Fruit fly (Drosophila melanogaster) whole organism, prepupa: ENCODE results near the gene Mst77F.

Experiments used
- Blimp-1 ChIP-seq: fragments of 200-800 bp; sonication (Bioruptor generic); optimal IDR thresholded peaks from 3 replicates; lab custom pipeline; 2017; ENCODE audit warnings: missing biosample characterization, missing genetic modification characterization, mild to moderate bottlenecking, moderate library complexity, missing genetic modification reagents
- CG10631 ChIP-seq: fragments of 200-800 bp; sonication (Bioruptor generic); optimal IDR thresholded peaks from 2 replicates; lab custom pipeline; 2016; ENCODE audit warnings: missing biosample characterization, missing genetic modification characterization
- CG10669 ChIP-seq: fragments of 200-800 bp; sonication (Bioruptor generic); optimal IDR thresholded peaks from 3 replicates; lab custom pipeline; 2018; ENCODE audit warnings: missing biosample characterization, mild to moderate bottlenecking, missing genetic modification characterization, moderate library complexity
- CG11294 ChIP-seq: fragments of 200-800 bp; sonication (Bioruptor generic); IDR thresholded peaks from 2 replicates; pipeline ENCODE4 v1.3.6; 2022; ENCODE audit warnings: missing biosample characterization, missing genetic modification characterization
- CG11762 ChIP-seq: fragments of 200-800 bp; sonication (Bioruptor generic); optimal IDR thresholded peaks from 3 replicates; lab custom pipeline; 2016; ENCODE audit warnings: missing biosample characterization, missing genetic modification characterization; ENCODE audit not compliant: insufficient read depth
- CG15336 ChIP-seq: fragments of 200-800 bp; sonication (Bioruptor generic); IDR thresholded peaks from 2 replicates; pipeline ENCODE4 v1.3.6; 2022; ENCODE audit warnings: missing biosample characterization, missing genetic modification characterization
- CG16779 ChIP-seq: fragments of 200-800 bp; sonication (Bioruptor generic); optimal IDR thresholded peaks from 3 replicates; lab custom pipeline; 2017; ENCODE audit warnings: missing biosample characterization, mild to moderate bottlenecking, missing genetic modification characterization
- CG3032 ChIP-seq: fragments of 200-800 bp; optimal IDR thresholded peaks from 2 replicates; lab custom pipeline; 2019; ENCODE audit warnings: missing biosample characterization, mild to moderate bottlenecking, missing genetic modification characterization, moderate library complexity
- CG31627 ChIP-seq: fragments of 200-800 bp; sonication (Bioruptor generic); optimal IDR thresholded peaks from 3 replicates; lab custom pipeline; 2016; ENCODE audit warnings: missing biosample characterization, missing genetic modification characterization
- CG34406 ChIP-seq: fragments of 200-800 bp; sonication (Bioruptor generic); optimal IDR thresholded peaks from 3 replicates; lab custom pipeline; 2016; ENCODE audit warnings: missing biosample characterization, missing genetic modification characterization
- CG3919 ChIP-seq: fragments of 200-800 bp; sonication (Bioruptor generic); optimal IDR thresholded peaks from 3 replicates; lab custom pipeline; 2016; ENCODE audit warnings: missing biosample characterization, missing genetic modification characterization
- CG4318 ChIP-seq: fragments of 200-800 bp; sonication (Bioruptor generic); optimal IDR thresholded peaks from 3 replicates; lab custom pipeline; 2017; ENCODE audit warnings: missing biosample characterization, mild to moderate bottlenecking, missing genetic modification characterization
- CG6163 ChIP-seq: fragments of 200-800 bp; sonication (Bioruptor generic); IDR thresholded peaks from 3 replicates; pipeline ENCODE4 v1.3.6; 2022; ENCODE audit warnings: missing biosample characterization, missing genetic modification characterization
- CG6276 ChIP-seq: fragments of 200-800 bp; sonication (Bioruptor generic); optimal IDR thresholded peaks from 2 replicates; lab custom pipeline; 2017; ENCODE audit warnings: missing biosample characterization, mild to moderate bottlenecking, missing genetic modification characterization
- CG6808 ChIP-seq: fragments of 200-800 bp; sonication (Bioruptor generic); optimal IDR thresholded peaks from 3 replicates; lab custom pipeline; 2017; ENCODE audit warnings: missing biosample characterization, missing genetic modification characterization, mild to moderate bottlenecking, moderate library complexity, missing genetic modification reagents
- CG6854 ChIP-seq: fragments of 200-800 bp; sonication (Bioruptor generic); optimal IDR thresholded peaks from 2 replicates; lab custom pipeline; 2017; ENCODE audit warnings: missing biosample characterization, mild to moderate bottlenecking, missing genetic modification characterization
- CG7368 ChIP-seq: fragments of 200-800 bp; sonication (Bioruptor generic); optimal IDR thresholded peaks from 3 replicates; lab custom pipeline; 2016; ENCODE audit warnings: missing biosample characterization, missing genetic modification characterization
- CG8119 ChIP-seq: fragments of 200-800 bp; sonication (Bioruptor generic); IDR thresholded peaks from 3 replicates; pipeline ENCODE4 v1.3.6; 2022; ENCODE audit warnings: missing biosample characterization, missing genetic modification characterization
- CG8319 ChIP-seq: fragments of 200-800 bp; sonication (Bioruptor generic); optimal IDR thresholded peaks from 3 replicates; lab custom pipeline; 2016; ENCODE audit warnings: missing biosample characterization, missing genetic modification characterization
- CG8632 ChIP-seq: fragments of 200-800 bp; sonication (Bioruptor generic); optimal IDR thresholded peaks from 3 replicates; lab custom pipeline; 2016; ENCODE audit warnings: missing biosample characterization, missing genetic modification characterization
- CG9139 ChIP-seq: fragments of 200-800 bp; sonication (Bioruptor generic); optimal IDR thresholded peaks from 3 replicates; lab custom pipeline; 2017; ENCODE audit warnings: missing biosample characterization, mild to moderate bottlenecking, missing genetic modification characterization
- Eip75B ChIP-seq: fragments of 200-800 bp; sonication (Bioruptor generic); optimal IDR thresholded peaks from 3 replicates; lab custom pipeline; 2016; ENCODE audit warnings: missing biosample characterization, missing genetic modification characterization
- Eip78C ChIP-seq: fragments of 200-800 bp; sonication (Bioruptor generic); peaks from one replicate; lab custom pipeline; 2016; ENCODE audit warnings: missing biosample characterization, missing genetic modification characterization
- Eip93F ChIP-seq: fragments of 200-800 bp; sonication (Bioruptor generic); optimal IDR thresholded peaks from 2 replicates; lab custom pipeline; 2016; ENCODE audit warnings: missing biosample characterization, mild to moderate bottlenecking, missing genetic modification characterization
- Ets21C ChIP-seq: fragments of 200-800 bp; sonication (Bioruptor generic); optimal IDR thresholded peaks from 3 replicates; lab custom pipeline; 2016; ENCODE audit warnings: missing biosample characterization, missing genetic modification characterization
- Gug ChIP-seq: fragments of 200-800 bp; sonication (Bioruptor generic); IDR thresholded peaks from 2 replicates; pipeline ENCODE4 v1.3.6; 2022; ENCODE audit warnings: missing biosample characterization, missing genetic modification characterization
- Hr38 ChIP-seq: sonication (Bioruptor generic); optimal IDR thresholded peaks from 2 replicates; lab custom pipeline; 2016; ENCODE audit warnings: missing biosample characterization, missing genetic modification characterization
- Hr39 ChIP-seq: fragments of 200-800 bp; sonication (Bioruptor generic); optimal IDR thresholded peaks from 2 replicates; lab custom pipeline; 2016; ENCODE audit warnings: missing biosample characterization, missing genetic modification characterization
- Hr4 ChIP-seq: fragments of 200-800 bp; sonication (Bioruptor generic); optimal IDR thresholded peaks from 3 replicates; lab custom pipeline; 2016; ENCODE audit warnings: missing biosample characterization, missing genetic modification characterization
- Met ChIP-seq: fragments of 200-800 bp; sonication (Bioruptor generic); optimal IDR thresholded peaks from 3 replicates; lab custom pipeline; 2016; ENCODE audit warnings: missing biosample characterization, missing genetic modification characterization
- OdsH ChIP-seq: fragments of 200-800 bp; sonication (Bioruptor generic); optimal IDR thresholded peaks from 3 replicates; lab custom pipeline; 2016; ENCODE audit warnings: missing biosample characterization, missing genetic modification characterization
- Smox ChIP-seq: fragments of 200-800 bp; sonication (Bioruptor generic); optimal IDR thresholded peaks from 3 replicates; lab custom pipeline; 2016; ENCODE audit warnings: missing biosample characterization, missing genetic modification characterization
- Sox14 ChIP-seq: fragments of 200-800 bp; sonication (Bioruptor generic); optimal IDR thresholded peaks from 3 replicates; lab custom pipeline; 2016; ENCODE audit warnings: missing biosample characterization, missing genetic modification characterization
- Sox15 ChIP-seq: fragments of 200-800 bp; sonication (Bioruptor generic); optimal IDR thresholded peaks from 3 replicates; lab custom pipeline; 2016; ENCODE audit warnings: missing biosample characterization, missing genetic modification characterization
- achi ChIP-seq: fragments of 200-800 bp; sonication (Bioruptor generic); optimal IDR thresholded peaks from 3 replicates; lab custom pipeline; 2016; ENCODE audit warnings: missing biosample characterization, missing genetic modification characterization
- acj6 ChIP-seq: fragments of 200-800 bp; sonication (Bioruptor generic); optimal IDR thresholded peaks from 3 replicates; lab custom pipeline; 2016; ENCODE audit warnings: missing biosample characterization, missing genetic modification characterization
- dac ChIP-seq: fragments of 200-800 bp; sonication (Bioruptor generic); optimal IDR thresholded peaks from 2 replicates; lab custom pipeline; 2017; ENCODE audit warnings: missing biosample characterization, mild to moderate bottlenecking, missing genetic modification characterization
- fd59A ChIP-seq: fragments of 200-800 bp; sonication (Bioruptor generic); optimal IDR thresholded peaks from 2 replicates; lab custom pipeline; 2017; ENCODE audit warnings: missing biosample characterization, mild to moderate bottlenecking, missing genetic modification characterization, missing genetic modification reagents
- fd85E ChIP-seq: fragments of 200-800 bp; sonication (Bioruptor generic); optimal IDR thresholded peaks from 3 replicates; lab custom pipeline; 2016; ENCODE audit warnings: missing biosample characterization, missing genetic modification characterization
- fkh ChIP-seq: fragments of 200-800 bp; sonication (Bioruptor generic); optimal IDR thresholded peaks from 3 replicates; lab custom pipeline; 2017; ENCODE audit warnings: missing biosample characterization, mild to moderate bottlenecking, missing genetic modification characterization, moderate library complexity
- lz ChIP-seq: fragments of 200-800 bp; sonication (Bioruptor generic); optimal IDR thresholded peaks from 3 replicates; lab custom pipeline; 2016; ENCODE audit warnings: missing biosample characterization, missing genetic modification characterization
- net ChIP-seq: fragments of 200-800 bp; sonication (Bioruptor generic); optimal IDR thresholded peaks from 3 replicates; lab custom pipeline; 2016; ENCODE audit warnings: missing biosample characterization, missing genetic modification characterization
- pdm3 ChIP-seq: fragments of 200-800 bp; sonication (Bioruptor generic); optimal IDR thresholded peaks from 3 replicates; lab custom pipeline; 2016; ENCODE audit warnings: missing biosample characterization, missing genetic modification characterization
- salr ChIP-seq, 2 experiments: fragments of 200-800 bp; sonication (Bioruptor generic); optimal IDR thresholded peaks; 3 replicates each; lab custom pipeline; 2016 to 2018; ENCODE audit warnings: missing biosample characterization in 2 of 2, missing genetic modification characterization in 2 of 2, mild to moderate bottlenecking in 1 of 2
- spab ChIP-seq: fragments of 200-800 bp; sonication (Bioruptor generic); optimal IDR thresholded peaks from 2 replicates; lab custom pipeline; 2017; ENCODE audit warnings: missing biosample characterization, mild to moderate bottlenecking, missing genetic modification characterization, missing genetic modification reagents
- ss ChIP-seq, 2 experiments: fragments of 200-800 bp; sonication (Bioruptor generic); optimal IDR thresholded peaks; 2 replicates in 1 of 2; 3 replicates in 1 of 2; lab custom pipeline; 2017 to 2018; ENCODE audit warnings: mild to moderate bottlenecking in 2 of 2, missing biosample characterization in 2 of 2, missing genetic modification characterization in 2 of 2, moderate library complexity in 1 of 2
- svp ChIP-seq: fragments of 200-800 bp; sonication (Bioruptor generic); peaks from one replicate; lab custom pipeline; 2016; ENCODE audit warnings: missing biosample characterization, missing genetic modification characterization
- topi ChIP-seq: fragments of 200-800 bp; sonication (Bioruptor generic); optimal IDR thresholded peaks from 3 replicates; lab custom pipeline; 2016; ENCODE audit warnings: missing biosample characterization, missing genetic modification characterization
- vri ChIP-seq: fragments of 200-800 bp; sonication (Bioruptor generic); optimal IDR thresholded peaks from 3 replicates; lab custom pipeline; 2016; ENCODE audit warnings: missing biosample characterization, mild to moderate bottlenecking, missing genetic modification characterization

The Mst77F gene

DNA sequence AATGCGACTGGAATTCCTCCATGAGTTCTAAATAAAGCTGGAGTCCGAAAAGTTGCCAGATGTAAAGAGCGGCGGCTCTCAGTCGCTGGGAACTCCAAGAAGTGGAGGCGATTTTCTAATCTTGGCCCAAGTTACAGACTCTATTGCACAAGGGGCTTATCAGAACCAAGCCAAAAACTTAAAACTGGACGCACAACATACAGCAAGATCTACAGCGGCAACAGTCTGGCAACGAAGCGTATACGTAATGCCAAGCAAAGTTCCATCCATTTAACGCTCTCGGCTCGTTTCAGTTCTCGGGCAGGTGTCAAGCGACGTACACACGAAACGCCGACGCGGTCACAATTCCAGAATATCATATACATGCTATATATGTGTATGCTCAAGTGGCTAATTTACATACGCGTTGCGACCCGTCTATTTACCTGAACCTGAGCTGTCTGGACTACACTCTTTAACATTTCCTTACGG lies 20.0 kb upstream of the Mst77F start:
- TF ChIP-seq vri (GFP tag; lab: Kevin White, UChicago) (peak; percentile 55), CG3032 (no peak)

DNA sequence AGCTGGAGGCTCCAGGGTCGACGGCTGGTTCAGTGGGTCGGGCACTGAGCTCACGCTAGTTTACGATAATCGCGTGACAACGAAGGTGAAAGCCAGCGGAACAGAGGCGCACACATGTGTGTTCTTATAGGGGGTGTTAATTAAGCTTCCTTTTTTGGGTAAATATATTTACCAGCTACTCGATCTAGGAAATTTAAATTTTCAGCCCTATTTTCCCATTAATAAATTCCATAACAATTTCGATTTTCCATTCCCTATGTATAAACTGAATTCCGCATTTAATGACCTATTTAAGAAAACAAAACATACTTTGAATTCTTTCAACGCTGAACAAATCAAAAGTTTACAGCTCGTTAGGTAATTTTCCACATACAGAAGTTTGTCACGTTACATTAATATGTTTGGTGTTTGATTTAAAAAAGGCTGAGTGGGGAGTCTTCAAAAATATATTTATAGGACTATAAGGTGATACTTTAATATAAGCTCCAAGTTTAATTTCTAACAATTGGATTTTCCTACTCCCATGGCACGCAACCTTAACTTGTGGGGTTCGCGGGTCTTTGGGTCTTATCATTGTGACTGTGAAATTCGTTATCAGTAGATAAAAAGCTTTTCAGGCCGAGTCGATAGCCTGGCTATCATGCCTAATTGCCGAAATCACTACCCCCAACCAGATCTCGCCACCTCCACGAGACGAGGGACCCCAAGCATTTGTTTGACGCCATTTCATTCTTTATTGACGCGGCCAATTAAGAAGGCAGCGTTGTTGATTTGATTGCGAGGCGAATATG lies 19.4 kb upstream of the Mst77F start, which contains the start of gene CG13255:
Gene CG13255, plus strand, starts transcription at position 449 of the 791 bp plus-strand sequence.
- no peak for TF ChIP-seq Blimp-1 (GFP tag; lab: Kevin White, UChicago)
- no peak for TF ChIP-seq CG6276 (GFP tag; lab: Kevin White, UChicago)
- no peak for TF ChIP-seq CG6163
- TF ChIP-seq CG9139 (GFP tag; lab: Kevin White, UChicago): no peak
- TF ChIP-seq CG31627 (GFP tag; lab: Kevin White, UChicago): peak; percentile 34
- TF ChIP-seq Eip75B (GFP tag; lab: Kevin White, UChicago): peak; percentile 29
- peak; percentile 4 for TF ChIP-seq acj6 (GFP tag; lab: Kevin White, UChicago)
- TF ChIP-seq Eip93F: peak; percentile 18
- no peak for TF ChIP-seq CG6854 (GFP tag; lab: Kevin White, UChicago)
- no peak for TF ChIP-seq achi
- no peak for TF ChIP-seq CG16779
- TF ChIP-seq CG4318 (GFP tag; lab: Kevin White, UChicago): no peak
- no peak for TF ChIP-seq ss (GFP tag; optimal IDR thresholded peaks at IDR 0.05; lab: Kevin White, UChicago)
- peak; percentile 0 for TF ChIP-seq CG8319 (GFP tag; lab: Kevin White, UChicago)
- no peak for TF ChIP-seq OdsH (GFP tag; lab: Kevin White, UChicago)
- no peak for TF ChIP-seq Sox15 (GFP tag; lab: Kevin White, UChicago)
- no peak for TF ChIP-seq CG3919
- no peak for TF ChIP-seq CG15336
- TF ChIP-seq CG11294 (GFP tag; lab: Robert Waterston, UW): no peak
- TF ChIP-seq fd59A (GFP tag; lab: Kevin White, UChicago): no peak
- no peak for TF ChIP-seq CG10631
- TF ChIP-seq CG8119 (GFP tag; lab: Robert Waterston, UW): no peak
- no peak for TF ChIP-seq CG10669
- TF ChIP-seq CG11762: no peak
- TF ChIP-seq fkh (GFP tag; lab: Kevin White, UChicago): peak; percentile 15
- TF ChIP-seq CG3032: no peak
- peak; percentile 19 for TF ChIP-seq lz (GFP tag; lab: Kevin White, UChicago)
- TF ChIP-seq net (GFP tag; lab: Kevin White, UChicago): no peak
- TF ChIP-seq CG8632: no peak
- no peak for TF ChIP-seq Smox
- no peak for TF ChIP-seq CG6808 (GFP tag; lab: Kevin White, UChicago)
- no peak for TF ChIP-seq salr (GFP tag; optimal IDR thresholded peaks at IDR 0.05; lab: Kevin White, UChicago)
- no peak for TF ChIP-seq dac (GFP tag; lab: Kevin White, UChicago)
- no peak for TF ChIP-seq Sox14 (GFP tag; lab: Kevin White, UChicago)
- TF ChIP-seq topi (GFP tag; lab: Kevin White, UChicago): peak; percentile 9
- no peak for TF ChIP-seq fd85E (GFP tag; lab: Kevin White, UChicago)
- TF ChIP-seq CG34406 (GFP tag; lab: Kevin White, UChicago): no peak
- TF ChIP-seq Met (GFP tag; lab: Kevin White, UChicago): peak; percentile 15
- TF ChIP-seq svp (GFP tag; lab: Kevin White, UChicago): no peak
- no peak for TF ChIP-seq CG7368 (GFP tag; lab: Kevin White, UChicago)
- no peak for TF ChIP-seq Hr4 (GFP tag; lab: Kevin White, UChicago)
- no peak for TF ChIP-seq Ets21C (GFP tag; lab: Kevin White, UChicago)
- TF ChIP-seq pdm3 (GFP tag; lab: Kevin White, UChicago): no peak
- TF ChIP-seq Eip78C (GFP tag; lab: Kevin White, UChicago): peak; percentile 48
- no peak for TF ChIP-seq spab (GFP tag; lab: Kevin White, UChicago)
- peak; percentile 47 for TF ChIP-seq Hr39 (GFP tag; lab: Kevin White, UChicago)
- no peak for TF ChIP-seq Hr38 (GFP tag; lab: Kevin White, UChicago)
- no peak for TF ChIP-seq Gug (GFP tag; lab: Robert Waterston, UW)
